Worm (Caenorhabditis elegans) whole organism, L4/young adult: Measurements from ENCODE around the gene Y73F8A.1159.

Source experiments
- W03F9.2 ChIP-seq: fragments of 150-350 bp; optimal IDR thresholded peaks from 2 replicates; lab custom pipeline; 2014; ENCODE audit warnings: missing biosample characterization, missing genetic modification characterization
- dao-5 ChIP-seq: sonication (generic microtip); optimal IDR thresholded peaks from 2 replicates; lab custom pipeline; 2016; ENCODE audit warnings: missing genotype, missing genetic modification characterization, moderate library complexity, missing compliant biosample characterization
- him-1 ChIP-seq: sonication (generic microtip); optimal IDR thresholded peaks from 2 replicates; lab custom pipeline; 2016; ENCODE audit warnings: missing genotype, missing genetic modification reagents, missing genetic modification characterization, missing compliant biosample characterization

- TF ChIP-seq dao-5, result no peak
- TF ChIP-seq W03F9.2, result no peak
- no peak for TF ChIP-seq him-1 (tag; lab: Kevin White, UChicago)
These were observed 4.5 kb upstream of the Y73F8A.1159 start for ce11 chrIV:15395260-15395844.
